Worm (Caenorhabditis elegans): ENCODE data around the gene C08F8.3.
"Not testable (repeated sequence)": the region's sequence is repeated elsewhere in the genome, so short reads cannot be mapped to it uniquely, and the experiment has no call there.

The C08F8.3 gene

DNA sequence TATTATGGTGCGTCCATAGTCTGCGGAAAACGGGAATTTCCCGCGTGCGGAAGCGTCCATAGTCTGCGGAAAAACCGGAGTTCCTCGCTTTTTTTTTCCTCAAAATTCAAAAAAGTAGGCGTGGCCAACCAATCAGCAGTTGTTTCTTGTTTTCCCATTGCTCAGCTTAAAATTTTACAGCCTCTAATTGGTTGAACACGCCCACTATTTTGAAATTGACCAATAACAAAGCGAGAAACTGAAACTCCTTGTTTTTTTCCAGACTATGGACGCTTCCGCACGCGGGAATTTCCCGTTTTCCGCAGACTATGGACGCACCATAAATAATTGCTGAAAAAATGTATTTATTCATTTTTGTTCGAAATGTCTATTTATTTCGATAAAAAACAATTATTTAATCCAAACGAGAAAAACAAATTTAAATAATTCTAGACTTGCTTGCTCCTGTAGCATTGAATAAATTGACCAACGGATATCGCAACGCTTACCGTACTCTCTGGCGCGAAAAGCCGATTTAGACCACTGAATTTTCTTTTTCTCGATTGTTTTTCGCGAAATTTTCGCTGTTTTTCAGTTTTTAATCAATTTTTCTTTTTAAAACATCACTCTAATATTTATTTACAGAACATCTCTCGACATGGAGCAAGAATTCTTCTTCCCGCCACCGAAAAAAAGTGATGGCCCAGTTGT is at the start of gene C08F8.3:
Gene C08F8.3, plus strand, starts transcription at position 620 of the 690 bp plus-strand sequence.
- TF ChIP-seq unc-39 (tag; optimal IDR thresholded peaks at IDR 0.05); peb-1 (tag; optimal IDR thresholded peaks at IDR 0.05); ama-1 (optimal IDR thresholded peaks at IDR 0.05): not testable (repeated sequence)

DNA sequence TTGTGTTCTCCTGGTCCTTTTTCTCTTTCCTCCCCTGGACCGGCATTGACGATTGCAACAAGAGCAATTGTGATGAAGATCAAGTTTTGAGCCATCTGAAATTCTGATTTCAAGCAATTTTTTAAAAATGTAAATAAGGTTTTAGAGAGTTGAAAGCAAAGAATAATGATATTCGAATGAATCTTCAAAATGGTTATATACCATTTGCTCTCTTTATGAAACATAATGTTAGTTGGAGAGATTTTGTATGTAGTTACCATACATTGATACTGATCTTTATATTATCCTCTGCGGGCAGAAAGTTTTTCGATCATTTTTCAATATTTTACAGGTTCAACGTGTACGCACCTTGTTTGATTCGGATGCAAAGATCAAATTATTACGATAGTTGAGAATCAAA is 49.1 kb upstream of the C08F8.3 start, which contains the start of gene srlf-24:
Gene srlf-24, minus strand, starts transcription at position 101 of the 400 bp plus-strand sequence.
- no peak for TF ChIP-seq nhr-12 (tag; optimal IDR thresholded peaks at IDR 0.05)
- no peak for TF ChIP-seq lsy-2 (tag; optimal IDR thresholded peaks at IDR 0.05)
- TF ChIP-seq unc-62 (GFP tag; optimal IDR thresholded peaks at IDR 0.05), result no peak

DNA sequence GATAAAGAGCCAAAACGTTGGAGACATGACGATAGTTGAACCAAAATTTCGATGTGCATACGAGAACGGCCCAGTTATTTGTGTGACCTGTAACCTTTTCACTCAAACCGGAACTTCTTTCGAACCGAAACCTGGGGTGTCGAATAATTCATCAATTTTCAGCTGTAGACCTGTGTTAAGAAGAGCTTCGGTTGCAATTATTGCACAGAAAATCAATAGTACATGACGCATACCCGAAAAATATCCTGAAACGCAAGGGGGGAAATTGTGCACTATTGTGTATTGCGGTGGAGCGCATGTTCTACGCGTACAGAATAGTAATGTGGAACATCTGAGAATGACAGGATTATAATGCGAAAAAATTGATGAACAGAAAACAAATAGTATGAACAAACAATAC is 45.1 kb upstream of the C08F8.3 start, which contains the start of gene pigk-1:
Gene pigk-1, minus strand, starts transcription at position 248 of the 400 bp plus-strand sequence.
- TF ChIP-seq blmp-1 (tag; optimal IDR thresholded peaks at IDR 0.05; ENCODE audit: insufficient read depth), result no peak
- peak in 1 of 2 experiments; percentile 7 for TF ChIP-seq lsy-2 (tag; optimal IDR thresholded peaks at IDR 0.05)
- no peak for TF ChIP-seq unc-55 (GFP tag; optimal IDR thresholded peaks at IDR 0.05)

DNA sequence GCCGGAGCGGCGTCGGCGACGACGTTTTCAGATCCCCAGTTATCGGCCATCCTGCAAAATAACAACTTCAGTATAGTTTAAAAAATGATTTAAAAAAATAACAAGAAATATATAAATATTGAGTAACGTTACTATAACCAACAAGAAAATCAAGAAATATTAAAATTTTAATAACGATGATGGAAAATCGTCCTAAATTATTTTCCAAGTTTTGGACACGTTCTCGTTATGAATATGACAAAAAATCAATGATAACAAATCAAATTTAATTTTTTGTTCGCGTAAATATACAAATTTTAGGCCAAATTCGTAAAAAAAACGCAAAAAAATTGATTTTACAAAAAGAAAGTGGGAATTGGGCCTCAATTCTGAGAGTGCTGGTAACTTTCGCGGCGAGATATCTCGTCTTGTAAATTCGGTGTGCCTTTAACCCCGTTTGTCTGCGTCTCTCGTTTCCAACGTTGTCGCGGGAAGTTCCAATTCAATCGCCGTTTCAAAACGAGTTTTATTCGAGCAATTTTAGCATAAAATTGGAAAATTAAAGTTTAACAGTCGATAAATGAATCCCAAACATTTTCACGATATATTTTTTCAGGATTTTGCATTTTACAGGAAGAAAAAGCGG is 43.7 kb upstream of the C08F8.3 start, which contains the start of gene rps-5:
Gene rps-5, minus strand, starts transcription at position 51 of the 625 bp plus-strand sequence.
- TF ChIP-seq elt-1 (tag; optimal IDR thresholded peaks at IDR 0.05), result no peak
- TF ChIP-seq ZK546.5 (tag; optimal IDR thresholded peaks at IDR 0.05), result peak; percentile 15
- TF ChIP-seq lin-13 (GFP tag; optimal IDR thresholded peaks at IDR 0.05), result peak; percentile 61
- TF ChIP-seq sma-9 (GFP tag; optimal IDR thresholded peaks at IDR 0.05), result peak; percentile 41
- no peak for TF ChIP-seq sma-9 (tag; optimal IDR thresholded peaks at IDR 0.05)
- peak; percentile 86 for TF ChIP-seq unc-55 (GFP tag; optimal IDR thresholded peaks at IDR 0.05)
- no peak for TF ChIP-seq alr-1 (tag; optimal IDR thresholded peaks at IDR 0.05)
- peak; percentile 78 for TF ChIP-seq gmeb-1 (tag; optimal IDR thresholded peaks at IDR 0.05)
- no peak for TF ChIP-seq Y55F3AM.14 (GFP tag; optimal IDR thresholded peaks at IDR 0.05)
- peak; percentile 33 for TF ChIP-seq nhr-21 (tag; optimal IDR thresholded peaks at IDR 0.05)
- no peak for TF ChIP-seq elt-3 (tag; optimal IDR thresholded peaks at IDR 0.05)
- peak; percentile 50 to 89 for TF ChIP-seq lsy-2 (tag; optimal IDR thresholded peaks at IDR 0.05)
- TF ChIP-seq skn-1 (tag; optimal IDR thresholded peaks at IDR 0.05), result no peak
- peak; percentile 71 for TF ChIP-seq C34F6.9 (tag; optimal IDR thresholded peaks at IDR 0.05)
- peak; percentile 65 for TF ChIP-seq crh-2 (tag; optimal IDR thresholded peaks at IDR 0.05)
- TF ChIP-seq mbf-1 (tag; optimal IDR thresholded peaks at IDR 0.05), result no peak
- peak; percentile 47 for TF ChIP-seq lin-11 (tag; optimal IDR thresholded peaks at IDR 0.05)
- peak; percentile 20 for TF ChIP-seq F13H6.1 (tag; optimal IDR thresholded peaks at IDR 0.05)
- no peak for TF ChIP-seq nhr-237 (tag; optimal IDR thresholded peaks at IDR 0.05)
- TF ChIP-seq snpc-4 (tag; optimal IDR thresholded peaks at IDR 0.05), result peak; percentile 49
- TF ChIP-seq nhr-25 (tag; optimal IDR thresholded peaks at IDR 0.05), result peak; percentile 59
- TF ChIP-seq egl-27 (tag; optimal IDR thresholded peaks at IDR 0.05), result no peak
- TF ChIP-seq zag-1 (tag; optimal IDR thresholded peaks at IDR 0.05), result no peak
- TF ChIP-seq unc-62 (GFP tag; optimal IDR thresholded peaks at IDR 0.05), result no peak
- peak; percentile 29 for TF ChIP-seq sem-4 (tag; optimal IDR thresholded peaks at IDR 0.05)
- peak; percentile 14 for TF ChIP-seq mab-5 (tag; optimal IDR thresholded peaks at IDR 0.05)
- TF ChIP-seq ama-1 (optimal IDR thresholded peaks at IDR 0.05), result peak; percentile 18
- peak; percentile 33 for TF ChIP-seq fos-1 (tag; optimal IDR thresholded peaks at IDR 0.05)
- peak; percentile 22 for TF ChIP-seq sma-3 (GFP tag; optimal IDR thresholded peaks at IDR 0.05)
- no peak for TF ChIP-seq ceh-82 (tag; optimal IDR thresholded peaks at IDR 0.05)
- peak; percentile 71 for TF ChIP-seq nhr-129 (tag; optimal IDR thresholded peaks at IDR 0.05)
- TF ChIP-seq R02D3.7 (tag; optimal IDR thresholded peaks at IDR 0.05), result no peak

Data from whole organism, L2 larva.